Worm (Caenorhabditis elegans): ENCODE measurements around the gene srp-3.

DNA sequence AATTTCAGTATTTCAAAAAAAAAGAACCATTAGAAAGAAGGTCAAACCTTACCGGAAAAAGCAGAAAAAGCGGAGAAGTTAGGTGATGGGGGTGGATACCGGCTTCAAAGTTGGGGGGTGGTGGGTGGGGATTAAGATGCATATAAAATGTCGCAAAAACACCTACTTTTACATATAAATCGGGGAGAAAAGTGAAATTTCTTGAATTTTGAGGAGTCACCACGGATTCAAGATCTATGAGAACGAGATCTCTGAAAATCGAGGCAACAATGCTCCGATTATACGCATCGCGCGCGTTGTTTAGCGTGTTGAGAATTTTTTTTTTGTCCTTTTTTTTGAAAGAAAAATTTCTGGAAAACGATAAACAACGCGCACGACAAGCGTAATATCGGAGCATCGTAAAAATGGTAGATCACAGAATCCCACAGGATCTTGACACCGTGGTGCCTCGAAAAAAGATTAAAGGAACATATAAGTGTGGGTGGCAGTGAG is 33.1 kb upstream of the srp-3 start:
- no peak for TF ChIP-seq nhr-11 (tag; optimal IDR thresholded peaks at IDR 0.05)
- no peak for TF ChIP-seq skn-1 (tag; optimal IDR thresholded peaks at IDR 0.05)
- no peak for TF ChIP-seq fkh-10 (GFP tag; optimal IDR thresholded peaks at IDR 0.05)
- TF ChIP-seq tbx-2 (tag; optimal IDR thresholded peaks at IDR 0.05): no peak
- peak; percentile 75 for TF ChIP-seq ama-1 (optimal IDR thresholded peaks at IDR 0.05)
- no peak for TF ChIP-seq nhr-67 (tag; optimal IDR thresholded peaks at IDR 0.05)
- TF ChIP-seq elt-1 (tag; optimal IDR thresholded peaks at IDR 0.05): no peak
- peak; percentile 10 for TF ChIP-seq pha-4 (tag; optimal IDR thresholded peaks at IDR 0.05)

Measured in whole organism, L3 larva.